Worm (Caenorhabditis elegans): Measurements from ENCODE around the gene idpp-13.

ce11 chrIII:887874-888299 is 28.9 kb downstream of the idpp-13 start:
- peak; percentile 43 for TF ChIP-seq fos-1 (tag; optimal IDR thresholded peaks at IDR 0.05)
- TF ChIP-seq lsy-2 (tag; optimal IDR thresholded peaks at IDR 0.05): peak; percentile 64 to 78
- no peak for TF ChIP-seq egl-27 (tag; optimal IDR thresholded peaks at IDR 0.05)
- TF ChIP-seq unc-55 (GFP tag; optimal IDR thresholded peaks at IDR 0.05): peak; percentile 93
- no peak for TF ChIP-seq dmd-4 (tag; optimal IDR thresholded peaks at IDR 0.05)
- no peak for TF ChIP-seq unc-62 (GFP tag; optimal IDR thresholded peaks at IDR 0.05)
- TF ChIP-seq mdl-1 (tag; optimal IDR thresholded peaks at IDR 0.05): peak; percentile 12 to 72
- peak; percentile 28 for TF ChIP-seq zag-1 (tag; optimal IDR thresholded peaks at IDR 0.05)
